Worm (Caenorhabditis elegans): ENCODE measurements around the gene hmit-1.2.

Gene hmit-1.2

ce11 chrV:18524460-18524859 is at the start of gene hmit-1.2:
hmit-1.2 (plus strand) TSS chrV:18524760.
- TF ChIP-seq unc-62 (GFP tag; optimal IDR thresholded peaks at IDR 0.05) = no peak

DNA sequence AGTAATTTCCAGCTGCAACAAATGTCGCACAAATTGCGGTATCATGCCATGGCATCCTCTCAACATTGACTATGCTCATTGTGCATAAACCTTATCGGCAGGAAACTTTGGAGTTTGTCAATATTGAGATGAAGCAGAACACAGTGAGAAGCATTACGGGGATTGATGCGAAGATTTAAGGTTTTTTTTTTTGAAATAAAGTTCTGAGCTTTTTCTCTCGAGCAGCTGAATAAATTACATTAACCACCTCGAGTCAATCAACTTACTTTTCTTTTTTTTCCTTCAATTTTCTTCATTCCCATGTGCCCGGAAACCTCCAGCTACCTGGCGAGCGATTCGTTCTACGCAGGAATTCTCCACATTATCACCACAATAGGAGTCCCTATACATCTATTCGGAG is 48.5 kb upstream of the hmit-1.2 start, which contains the start of gene srh-179:
Gene srh-179, plus strand, starts transcription at position 301 of the 400 bp plus-strand sequence.
- no peak for TF ChIP-seq unc-62 (GFP tag; optimal IDR thresholded peaks at IDR 0.05)

DNA sequence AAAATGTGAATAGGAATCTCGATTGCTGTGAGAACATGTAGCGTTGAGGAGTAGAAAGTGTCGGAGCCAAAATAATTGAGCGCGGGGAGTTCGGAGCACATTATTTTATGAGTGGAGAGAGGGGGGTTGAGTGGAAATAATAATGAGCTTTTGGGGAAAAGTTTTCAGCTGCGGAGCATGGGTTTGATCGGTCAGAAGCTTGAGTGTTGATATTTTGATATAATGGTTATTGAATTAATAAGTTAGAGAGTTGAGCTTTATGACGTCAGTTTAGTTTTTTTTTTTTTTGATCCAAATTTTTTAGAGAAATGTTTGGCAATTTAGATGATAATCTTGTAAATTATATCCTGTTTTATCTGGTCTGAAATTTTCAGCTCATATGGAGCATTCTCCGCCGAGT is 44.3 kb upstream of the hmit-1.2 start, which contains the start of gene srh-178:
Gene srh-178, minus strand, starts transcription at position 101 of the 400 bp plus-strand sequence.
- no peak for TF ChIP-seq unc-62 (GFP tag; optimal IDR thresholded peaks at IDR 0.05)

ce11 chrV:18487158-18487557 is 37.4 kb upstream of the hmit-1.2 start, which contains the start of gene Y51A2D.18:
Y51A2D.18 (minus strand) TSS chrV:18487258.
- TF ChIP-seq unc-62 (GFP tag; optimal IDR thresholded peaks at IDR 0.05) = no peak

ce11 chrV:18490284-18490832 is 34.2 kb upstream of the hmit-1.2 start:
- TF ChIP-seq unc-62 (GFP tag; optimal IDR thresholded peaks at IDR 0.05) = no peak

- no peak for TF ChIP-seq unc-62 (GFP tag; optimal IDR thresholded peaks at IDR 0.05)
Observed at ce11 chrV:18491961-18492360, 32.6 kb upstream of the hmit-1.2 start, which contains the start of gene slo-1. slo-1 (plus strand) TSS chrV:18492261.

- no peak for TF ChIP-seq unc-62 (GFP tag; optimal IDR thresholded peaks at IDR 0.05)
Observed at ce11 chrV:18504610-18505009, 19.9 kb upstream of the hmit-1.2 start.

ce11 chrV:18506772-18507171 is 17.8 kb upstream of the hmit-1.2 start:
- TF ChIP-seq unc-62 (GFP tag; optimal IDR thresholded peaks at IDR 0.05) = no peak

DNA sequence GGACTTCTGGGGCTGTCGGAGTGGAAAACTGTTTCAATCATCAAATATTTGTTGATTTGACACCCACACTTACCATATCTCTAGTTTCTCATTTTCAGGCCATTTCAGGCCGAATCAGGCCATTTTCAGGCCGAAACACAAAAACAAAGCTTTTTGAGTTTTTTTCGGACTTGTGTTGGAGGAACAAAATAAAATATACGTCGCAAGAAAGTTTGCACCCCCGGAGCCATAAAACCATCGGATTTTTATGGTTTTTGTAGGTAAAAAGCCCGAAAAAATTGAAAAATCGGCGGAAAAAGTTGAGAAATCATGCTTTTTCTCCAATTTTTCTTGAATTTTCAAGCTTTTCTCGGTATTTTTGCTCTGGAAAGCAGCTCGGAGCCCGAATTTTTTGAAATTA is 16.0 kb upstream of the hmit-1.2 start, which contains the start of gene Y51A2D.1:
Gene Y51A2D.1, plus strand, starts transcription at position 301 of the 400 bp plus-strand sequence.
- TF ChIP-seq unc-62 (GFP tag; optimal IDR thresholded peaks at IDR 0.05) = no peak

DNA sequence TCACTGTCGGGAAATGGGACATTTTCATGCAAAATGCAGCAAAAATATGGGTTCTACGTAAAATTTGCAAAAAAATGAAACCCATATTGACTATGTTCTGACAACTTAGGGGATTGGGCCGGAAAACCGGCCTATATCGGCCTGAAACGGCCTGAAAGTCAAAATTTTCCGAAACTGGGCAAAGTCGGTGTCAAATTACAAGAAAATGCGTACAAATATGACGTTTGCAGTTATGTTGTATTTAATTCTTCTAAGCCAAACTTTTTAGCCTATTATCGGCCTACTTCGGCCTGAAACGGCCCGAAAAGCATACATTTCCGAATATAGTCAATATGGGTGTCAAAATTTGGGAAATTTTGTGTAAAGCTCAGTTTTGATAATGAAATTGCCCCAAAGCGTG is 12.7 kb upstream of the hmit-1.2 start:
- TF ChIP-seq unc-62 (GFP tag; optimal IDR thresholded peaks at IDR 0.05) = no peak

DNA sequence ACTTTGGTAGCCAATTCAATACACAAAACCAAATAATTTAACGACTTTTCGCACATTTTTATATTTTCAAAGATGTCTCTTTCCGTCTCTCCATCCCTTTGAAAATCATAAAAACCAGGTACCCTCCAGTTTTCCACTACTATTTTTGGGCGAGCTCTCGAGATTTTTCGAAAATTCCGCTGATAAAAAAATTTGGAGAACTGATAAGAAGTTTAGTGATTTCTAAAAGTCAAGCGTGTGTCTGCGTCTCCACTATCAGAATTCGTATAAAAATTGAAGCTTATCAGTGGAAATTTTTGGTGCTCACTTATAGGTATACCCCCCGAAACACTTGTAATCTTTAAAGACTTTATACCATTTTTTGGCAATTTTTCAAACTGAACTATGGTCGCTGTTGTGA is 8.1 kb upstream of the hmit-1.2 start, which contains the start of gene hmit-1.1:
Gene hmit-1.1, plus strand, starts transcription at position 294 of the 400 bp plus-strand sequence.
- no peak for TF ChIP-seq unc-62 (GFP tag; optimal IDR thresholded peaks at IDR 0.05)

ce11 chrV:18533606-18534005 is 9.0 kb downstream of the hmit-1.2 start, which contains the start of gene ints-5:
ints-5 (plus strand) TSS chrV:18533953.
- TF ChIP-seq unc-62 (GFP tag; optimal IDR thresholded peaks at IDR 0.05) = no peak

ce11 chrV:18536015-18536414 is 11.5 kb downstream of the hmit-1.2 start:
- TF ChIP-seq unc-62 (GFP tag; optimal IDR thresholded peaks at IDR 0.05) = no peak

DNA sequence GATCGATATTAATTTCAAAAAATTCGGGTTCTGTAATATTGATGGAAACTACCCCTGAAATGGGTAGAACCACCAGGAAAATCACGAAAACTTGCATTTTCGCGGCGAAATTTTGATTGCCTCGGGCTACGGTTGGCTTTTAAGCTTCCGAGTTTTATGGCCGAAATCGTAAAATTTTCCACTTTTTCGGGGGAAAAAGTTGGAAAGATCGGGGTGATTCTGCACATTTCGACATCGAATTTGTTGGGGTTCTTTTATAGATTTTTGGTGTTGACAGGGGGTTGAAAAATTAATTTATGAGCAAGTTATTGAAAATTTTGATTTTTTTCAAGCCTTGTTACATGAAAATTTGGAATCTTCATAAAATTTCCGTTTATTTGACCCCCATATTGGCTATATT is 29.2 kb downstream of the hmit-1.2 start, which contains the start of gene Y51A2D.8:
Gene Y51A2D.8, minus strand, starts transcription at position 101 of the 400 bp plus-strand sequence.
- TF ChIP-seq unc-62 (GFP tag; optimal IDR thresholded peaks at IDR 0.05) = no peak

DNA sequence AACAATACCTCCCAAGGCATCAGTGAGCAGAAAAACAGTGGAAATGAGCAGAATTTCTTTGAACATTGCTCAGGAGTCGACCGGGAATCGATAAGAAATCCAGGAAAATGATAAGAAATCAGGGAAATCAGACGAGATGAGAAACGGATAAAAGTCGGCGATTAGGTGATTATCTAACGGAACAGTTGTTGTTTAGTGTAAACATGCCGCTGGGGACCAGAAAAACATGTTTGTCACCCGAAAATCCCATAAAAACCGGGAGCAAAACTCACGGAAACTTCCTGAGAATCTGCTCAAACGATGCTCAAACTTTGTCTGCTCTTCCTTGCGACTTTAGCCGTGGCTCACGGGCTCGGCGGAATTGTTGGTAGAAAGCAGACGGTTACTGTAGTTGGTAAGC is 31.9 kb downstream of the hmit-1.2 start, which contains the start of the genes ttr-24 and ttr-25:
Gene ttr-24, minus strand, starts transcription at position 156 of the 400 bp plus-strand sequence.
Gene ttr-25, plus strand, starts transcription at position 227 of the 400 bp plus-strand sequence.
- no peak for TF ChIP-seq unc-62 (GFP tag; optimal IDR thresholded peaks at IDR 0.05)

- no peak for TF ChIP-seq unc-62 (GFP tag; optimal IDR thresholded peaks at IDR 0.05)
Observed at ce11 chrV:18560188-18560587, 35.6 kb downstream of the hmit-1.2 start, which contains the start of gene ttr-26. ttr-26 (minus strand) TSS chrV:18560288.

- no peak for TF ChIP-seq unc-62 (GFP tag; optimal IDR thresholded peaks at IDR 0.05)
Observed at ce11 chrV:18560944-18561343, 36.4 kb downstream of the hmit-1.2 start.
